Fruit fly (Drosophila melanogaster) whole organism, embryonic: ENCODE data around the gene Fkbp59.

ENCODE experiments used
- Abd-B ChIP-seq: fragments of 200-800 bp; sonication (Bioruptor generic); optimal IDR thresholded peaks from 2 replicates; lab custom pipeline; 2018; ENCODE audit warnings: missing biosample characterization, mild to moderate bottlenecking, missing genetic modification characterization, moderate library complexity
- CG10959 ChIP-seq: fragments of 200-800 bp; sonication (Bioruptor generic); IDR thresholded peaks from 2 replicates; pipeline ENCODE4 v1.3.6; 2022; ENCODE audit warnings: missing biosample characterization, missing genetic modification characterization
- CG11247 ChIP-seq: fragments of 200-800 bp; sonication (Bioruptor generic); IDR thresholded peaks from 2 replicates; pipeline ENCODE4 v1.3.6; 2022; ENCODE audit warnings: missing biosample characterization, missing genetic modification characterization
- CG11456 ChIP-seq: fragments of 200-800 bp; sonication (Bioruptor generic); IDR thresholded peaks from 3 replicates; pipeline ENCODE4 v1.3.6; 2022; ENCODE audit warnings: missing biosample characterization, missing genetic modification characterization
- CG11560 ChIP-seq: fragments of 200-800 bp; sonication (Bioruptor generic); IDR thresholded peaks from 3 replicates; pipeline ENCODE4 v1.3.6; 2022; ENCODE audit warnings: missing biosample characterization, missing genetic modification characterization
- CG11695 ChIP-seq: fragments of 200-800 bp; sonication (Bioruptor generic); IDR thresholded peaks from 3 replicates; pipeline ENCODE4 v1.3.6; 2022; ENCODE audit warnings: missing biosample characterization, missing genetic modification characterization
- CG12299 ChIP-seq: fragments of 200-800 bp; sonication (Bioruptor generic); optimal IDR thresholded peaks from 2 replicates; lab custom pipeline; 2018; ENCODE audit warnings: missing biosample characterization, mild to moderate bottlenecking, missing genetic modification characterization
- CG13287 ChIP-seq: fragments of 200-800 bp; sonication (Bioruptor generic); IDR thresholded peaks from 2 replicates; pipeline ENCODE4 v1.3.6; 2022; ENCODE audit warnings: missing biosample characterization, missing genetic modification characterization; ENCODE audit not compliant: partially characterized antibody
- CG18011 ChIP-seq: fragments of 200-800 bp; sonication (Bioruptor generic); optimal IDR thresholded peaks from 2 replicates; lab custom pipeline; 2017; ENCODE audit warnings: missing biosample characterization, missing genetic modification characterization, mild to moderate bottlenecking, moderate library complexity, missing genotype
- CG31388 ChIP-seq: fragments of 200-800 bp; sonication (Bioruptor generic); optimal IDR thresholded peaks from 2 replicates; lab custom pipeline; 2016; ENCODE audit warnings: missing biosample characterization, missing genetic modification characterization
- CG3163 ChIP-seq: fragments of 200-800 bp; sonication (Bioruptor generic); optimal IDR thresholded peaks from 3 replicates; lab custom pipeline; 2016; ENCODE audit warnings: missing biosample characterization, missing genetic modification characterization
- CG32532 ChIP-seq: fragments of 200-800 bp; sonication (Bioruptor generic); IDR thresholded peaks from 2 replicates; pipeline ENCODE4 v1.3.6; 2022; ENCODE audit warnings: missing biosample characterization, missing genetic modification characterization
- CG34224 ChIP-seq: fragments of 200-800 bp; sonication (Bioruptor generic); IDR thresholded peaks from 3 replicates; pipeline ENCODE4 v1.3.6; 2022; ENCODE audit warnings: missing biosample characterization, missing genetic modification characterization; ENCODE audit not compliant: partially characterized antibody
- CG34376 ChIP-seq: fragments of 200-800 bp; sonication (Bioruptor generic); optimal IDR thresholded peaks from 2 replicates; lab custom pipeline; 2018; ENCODE audit warnings: missing biosample characterization, mild to moderate bottlenecking, missing genetic modification characterization
- CG4360 ChIP-seq: fragments of 200-800 bp; sonication (Bioruptor generic); IDR thresholded peaks from 2 replicates; pipeline ENCODE4 v1.3.6; 2022; ENCODE audit warnings: missing biosample characterization, missing genetic modification characterization
- CG4617 ChIP-seq: fragments of 200-800 bp; sonication (Bioruptor generic); optimal IDR thresholded peaks from 3 replicates; lab custom pipeline; 2016; ENCODE audit warnings: missing biosample characterization, missing genetic modification characterization, borderline replicate concordance
- CG4707 ChIP-seq: fragments of 200-800 bp; sonication (Bioruptor generic); optimal IDR thresholded peaks from 2 replicates; lab custom pipeline; 2018; ENCODE audit warnings: missing biosample characterization, mild to moderate bottlenecking, missing genetic modification characterization, moderate library complexity
- CG7372 ChIP-seq: fragments of 200-800 bp; sonication (Bioruptor generic); IDR thresholded peaks from 2 replicates; pipeline ENCODE4 v1.3.6; 2022; ENCODE audit warnings: missing biosample characterization, missing genetic modification characterization
- CG7987 ChIP-seq: fragments of 200-800 bp; sonication (Bioruptor generic); optimal IDR thresholded peaks from 2 replicates; lab custom pipeline; 2018; ENCODE audit warnings: missing biosample characterization, mild to moderate bottlenecking, missing genetic modification characterization, moderate library complexity
- Dad ChIP-seq: fragments of 200-800 bp; sonication (Bioruptor generic); optimal IDR thresholded peaks from 3 replicates; lab custom pipeline; 2016; ENCODE audit warnings: missing biosample characterization, missing genetic modification characterization
- Dref ChIP-seq: fragments of 200-800 bp; sonication (Bioruptor generic); IDR thresholded peaks from 2 replicates; pipeline ENCODE4 v1.3.6; 2022; ENCODE audit warnings: missing biosample characterization, missing genetic modification characterization
- GATAe ChIP-seq: fragments of 200-800 bp; sonication (Bioruptor generic); conservative IDR thresholded peaks from 2 replicates; pipeline ENCODE4 v1.3.6; 2022; ENCODE audit warnings: missing biosample characterization, missing genetic modification characterization
- HmgZ ChIP-seq: fragments of 200-800 bp; sonication (Bioruptor generic); optimal IDR thresholded peaks from 2 replicates; lab custom pipeline; 2018; ENCODE audit warnings: missing biosample characterization, mild to moderate bottlenecking, missing genetic modification characterization
- Hr51 ChIP-seq, 2 experiments: fragments of 200-800 bp; sonication (Bioruptor generic); optimal IDR thresholded peaks; 2 replicates in 1 of 2; 3 replicates in 1 of 2; lab custom pipeline; 2016 to 2018; ENCODE audit warnings: missing biosample characterization in 2 of 2, missing genetic modification characterization in 2 of 2, mild to moderate bottlenecking in 1 of 2, moderate library complexity in 1 of 2
- MTF-1 ChIP-seq: fragments of 200-800 bp; sonication (Bioruptor generic); optimal IDR thresholded peaks from 2 replicates; lab custom pipeline; 2018; ENCODE audit warnings: missing biosample characterization, mild to moderate bottlenecking, missing genetic modification characterization, borderline replicate concordance
- Optix ChIP-seq: fragments of 200-800 bp; sonication (Bioruptor generic); IDR thresholded peaks from 3 replicates; pipeline ENCODE4 v1.3.6; 2022; ENCODE audit warnings: missing biosample characterization, missing genetic modification characterization
- Rfx ChIP-seq: fragments of 200-800 bp; sonication (Bioruptor generic); IDR thresholded peaks from 2 replicates; pipeline ENCODE4 v1.3.6; 2022; ENCODE audit warnings: missing biosample characterization, missing genetic modification characterization
- Side ChIP-seq: fragments of 200-800 bp; sonication (Bioruptor generic); optimal IDR thresholded peaks from 2 replicates; lab custom pipeline; 2016; ENCODE audit warnings: missing biosample characterization, missing genetic modification characterization
- Sin3A ChIP-seq: fragments of >200 bp; optimal IDR thresholded peaks from 2 replicates; lab custom pipeline; 2018
- Vsx1 ChIP-seq: fragments of 200-800 bp; sonication (Bioruptor generic); optimal IDR thresholded peaks from 2 replicates; lab custom pipeline; 2017; ENCODE audit warnings: missing biosample characterization, mild to moderate bottlenecking, missing genetic modification characterization, missing genetic modification reagents
- az2 ChIP-seq: fragments of 200-800 bp; sonication (Bioruptor generic); optimal IDR thresholded peaks from 3 replicates; lab custom pipeline; 2016; ENCODE audit warnings: missing biosample characterization, missing genetic modification characterization
- caup ChIP-seq: fragments of 200-800 bp; sonication (Bioruptor generic); optimal IDR thresholded peaks from 3 replicates; lab custom pipeline; 2017; ENCODE audit warnings: missing biosample characterization, mild to moderate bottlenecking, missing genetic modification characterization, moderate library complexity; ENCODE audit not compliant: severe bottlenecking
- crc ChIP-seq: fragments of 200-800 bp; sonication (Bioruptor generic); optimal IDR thresholded peaks from 2 replicates; lab custom pipeline; 2016; ENCODE audit warnings: missing biosample characterization, missing genetic modification characterization
- crol ChIP-seq: fragments of 200-800 bp; sonication (Bioruptor generic); IDR thresholded peaks from 2 replicates; pipeline ENCODE4 v1.3.6; 2022; ENCODE audit warnings: missing biosample characterization, missing genetic modification characterization
- ems ChIP-seq: fragments of 200-800 bp; sonication (Bioruptor generic); optimal IDR thresholded peaks from 3 replicates; lab custom pipeline; 2016; ENCODE audit warnings: missing biosample characterization, missing genetic modification characterization
- esg ChIP-seq: fragments of 200-800 bp; sonication (Bioruptor generic); conservative IDR thresholded peaks from 2 replicates; pipeline ENCODE4 v1.3.6; 2022; ENCODE audit warnings: missing biosample characterization, missing genetic modification characterization
- ftz-f1 ChIP-seq: fragments of 200-800 bp; sonication (Bioruptor generic); optimal IDR thresholded peaks from 2 replicates; lab custom pipeline; 2016; ENCODE audit warnings: missing biosample characterization, missing genetic modification characterization
- hkb ChIP-seq, 2 experiments: fragments of 200-800 bp in 1 of 2; fragments of >200 bp in 1 of 2; sonication (Bioruptor generic) in 1 of 2; IDR thresholded peaks in 1 of 2; optimal IDR thresholded peaks in 1 of 2; 2 replicates each; pipeline versions ENCODE4 v1.3.6 to Lab custom; 2017 to 2022; ENCODE audit warnings: missing biosample characterization in 1 of 2, missing genetic modification characterization in 1 of 2
- kay ChIP-seq: fragments of 200-800 bp; sonication (Bioruptor generic); optimal IDR thresholded peaks from 2 replicates; lab custom pipeline; 2016; ENCODE audit warnings: missing biosample characterization, missing genetic modification characterization
- sug ChIP-seq: fragments of 200-800 bp; optimal IDR thresholded peaks from 2 replicates; lab custom pipeline; 2019; ENCODE audit warnings: missing biosample characterization, mild to moderate bottlenecking, missing genetic modification characterization, moderate library complexity
- tgo ChIP-seq: fragments of 200-800 bp; sonication (Bioruptor generic); IDR thresholded peaks from 3 replicates; pipeline ENCODE4 v1.3.6; 2022; ENCODE audit warnings: missing biosample characterization, missing genetic modification characterization
- tll ChIP-seq, 2 experiments: fragments of 200-800 bp in 1 of 2; fragments of >200 bp in 1 of 2; sonication (Bioruptor generic) in 1 of 2; optimal IDR thresholded peaks; 2 replicates each; lab custom pipeline; 2017 to 2019; ENCODE audit warnings: missing biosample characterization in 2 of 2, missing genetic modification characterization in 2 of 2, mild to moderate bottlenecking in 1 of 2, moderate library complexity in 1 of 2
- trem ChIP-seq: fragments of 200-800 bp; optimal IDR thresholded peaks from 3 replicates; lab custom pipeline; 2019; ENCODE audit warnings: missing biosample characterization, mild to moderate bottlenecking, missing genetic modification characterization, moderate library complexity
- vnd ChIP-seq: fragments of 200-800 bp; sonication (Bioruptor generic); IDR thresholded peaks from 3 replicates; pipeline ENCODE4 v1.3.6; 2022; ENCODE audit warnings: missing biosample characterization, missing genetic modification characterization; ENCODE audit not compliant: partially characterized antibody
- zfh2 ChIP-seq: fragments of 200-800 bp; sonication (Bioruptor generic); optimal IDR thresholded peaks from 2 replicates; lab custom pipeline; 2016; ENCODE audit warnings: missing biosample characterization, missing genetic modification characterization

Gene Fkbp59

dm6 chr2L:9924765-9925164 is 37.0 kb downstream of the Fkbp59 start, which contains the start of the genes TbCMF46 and CG42366:
TbCMF46 (minus strand) TSS chr2L:9924865.
CG42366 (plus strand) TSS chr2L:9925161.
- TF ChIP-seq CG11560 (tag; lab: Robert Waterston, UW) (0 out of 3 replicates have a peak, but pooled peaks have one; percentile 28), CG11456 (GFP tag; lab: Robert Waterston, UW) (0 out of 3 replicates have a peak, but pooled peaks have one; percentile 33), CG34224 (GFP tag; lab: Robert Waterston, UW) (no peak), crol (GFP tag; lab: Robert Waterston, UW) (no peak), Rfx (GFP tag; lab: Robert Waterston, UW) (peak; percentile 32; the same call in 1 of the 2 replicates), CG11247 (GFP tag; lab: Robert Waterston, UW) (0 out of 2 replicates have a peak, but pooled peaks have one; percentile 33)

- TF ChIP-seq CG11695 (GFP tag; lab: Robert Waterston, UW) (no peak), vnd (GFP tag; lab: Robert Waterston, UW) (no peak), CG11560 (tag; lab: Robert Waterston, UW) (no peak), zfh2 (GFP tag; lab: Kevin White, UChicago) (no peak), CG10959 (GFP tag; lab: Robert Waterston, UW) (no peak), sug (tag; lab: Kevin White, UChicago) (no peak), CG4707 (GFP tag; lab: Kevin White, UChicago) (no peak), ftz-f1 (GFP tag; lab: Kevin White, UChicago) (no peak), crc (GFP tag; lab: Kevin White, UChicago) (no peak), CG12299 (tag; lab: Kevin White, UChicago) (no peak), MTF-1 (GFP tag; lab: Kevin White, UChicago) (no peak), Dref (GFP tag; lab: Robert Waterston, UW) (no peak), CG4360 (no peak), CG31388 (GFP tag; lab: Kevin White, UChicago) (no peak), GATAe (GFP tag; lab: Robert Waterston, UW) (no peak), CG7372 (no peak), az2 (GFP tag; lab: Kevin White, UChicago) (no peak), CG7987 (GFP tag; lab: Kevin White, UChicago) (no peak), CG3163 (GFP tag; lab: Kevin White, UChicago) (no peak), tll (GFP tag; optimal IDR thresholded peaks at IDR 0.05; lab: Kevin White, UChicago) (no peak)
- TF ChIP-seq, all 482 proteins: peak for 0
Observed at dm6 chr2L:9930280-9930679, 42.5 kb downstream of the Fkbp59 start, which contains the start of gene CG42367. CG42367 (plus strand) TSS chr2L:9930580.

dm6 chr2L:9933063-9933462 is 45.3 kb downstream of the Fkbp59 start, which contains the start of gene Cpr30F:
Cpr30F (minus strand) TSS chr2L:9933163.
- TF ChIP-seq esg (GFP tag; lab: Robert Waterston, UW): no peak

dm6 chr2L:9937908-9938307 is 50.1 kb downstream of the Fkbp59 start, which contains the start of gene Arglu1:
Arglu1 (minus strand) TSS chr2L:9938134.
- TF ChIP-seq CG34376 (GFP tag; lab: Kevin White, UChicago) (no peak), hkb (optimal IDR thresholded peaks at IDR 0.05; lab: Kevin White, UChicago) (no peak), hkb (GFP tag; IDR thresholded peaks at IDR 0.05; lab: Robert Waterston, UW) (peak; percentile 28; the same call in 1 of the 2 replicates), Side (no peak), HmgZ (tag; lab: Kevin White, UChicago) (peak; percentile 38), Hr51 (GFP tag; optimal IDR thresholded peaks at IDR 0.05; lab: Kevin White, UChicago) (peak in 1 of 2 experiments; percentile 6), kay (GFP tag; lab: Kevin White, UChicago) (no peak), CG18011 (GFP tag; lab: Kevin White, UChicago) (peak; percentile 14), Vsx1 (no peak), CG4617 (GFP tag; lab: Kevin White, UChicago) (peak; percentile 87), ems (GFP tag; lab: Kevin White, UChicago) (peak; percentile 28), CG32532 (no peak), Sin3A (lab: Kevin White, UChicago) (peak; percentile 18), tgo (GFP tag; lab: Robert Waterston, UW) (peak; percentile 28; the same call in 1 of the 3 replicates), trem (peak; percentile 8), CG13287 (GFP tag; lab: Robert Waterston, UW) (peak; percentile 36; the same call in 1 of the 2 replicates), Optix (GFP tag; lab: Robert Waterston, UW) (no peak), caup (no peak), Dad (GFP tag; lab: Kevin White, UChicago) (peak; percentile 5), Abd-B (no peak)
